Fruit fly (Drosophila melanogaster): ENCODE data around the gene ND-B8.

ND-B8 gene

dm6 chr2L:4464946-4465345 is 10.5 kb downstream of the ND-B8 start, which contains the start of gene FIG4 (continued):
- TF ChIP-seq CG2129 (GFP tag; IDR thresholded peaks at IDR 0.05; ENCODE audit: partially characterized antibody) (peak; percentile 82), grau (tag; optimal IDR thresholded peaks at IDR 0.05) (peak; percentile 10), knrl (GFP tag; IDR thresholded peaks at IDR 0.05; ENCODE audit: partially characterized antibody) (peak; percentile 42; the same call in 2 of the 3 replicates), CG10147 (GFP tag; optimal IDR thresholded peaks at IDR 0.05) (peak; percentile 9), CG34422 (GFP tag; IDR thresholded peaks at IDR 0.05) (peak; percentile 21; the same call in 1 of the 3 replicates), grn (GFP tag; optimal IDR thresholded peaks at IDR 0.05) (no peak), Med (GFP tag) (peak; percentile 45), vnd (GFP tag; IDR thresholded peaks at IDR 0.05; ENCODE audit: partially characterized antibody) (0 out of 3 replicates have a peak, but pooled peaks have one; percentile 23), zen2 (GFP tag; IDR thresholded peaks at IDR 0.05; ENCODE audit: partially characterized antibody) (peak; percentile 89), CG13287 (GFP tag; IDR thresholded peaks at IDR 0.05; ENCODE audit: partially characterized antibody) (peak; percentile 86), hbn (GFP tag; IDR thresholded peaks at IDR 0.05; ENCODE audit: partially characterized antibody) (peak; percentile 83), jumu (GFP tag; optimal IDR thresholded peaks at IDR 0.05) (no peak), CG2120 (GFP tag; optimal IDR thresholded peaks at IDR 0.05) (peak; percentile 1), Gsc (GFP tag; IDR thresholded peaks at IDR 0.05) (no peak), CG6254 (GFP tag; optimal IDR thresholded peaks at IDR 0.05) (peak; percentile 39), en (GFP tag; optimal IDR thresholded peaks at IDR 0.05) (no peak), Sry-δ (GFP tag; optimal IDR thresholded peaks at IDR 0.05) (peak; percentile 36), chinmo (GFP tag; IDR thresholded peaks at IDR 0.05; ENCODE audit: partially characterized antibody) (peak; percentile 58; the same call in 1 of the 4 replicates), Bgb (GFP tag; IDR thresholded peaks at IDR 0.05; ENCODE audit: partially characterized antibody) (peak; percentile 52; the same call in 1 of the 2 replicates), CG1603 (tag; optimal IDR thresholded peaks at IDR 0.05) (peak; percentile 5), sd (tag; optimal IDR thresholded peaks at IDR 0.05) (peak; percentile 68), inv (GFP tag; IDR thresholded peaks at IDR 0.05; ENCODE audit: partially characterized antibody) (peak; percentile 48), Sry-β (GFP tag; optimal IDR thresholded peaks at IDR 0.05) (peak; percentile 90), Nf-YB (GFP tag; optimal IDR thresholded peaks at IDR 0.05) (peak; percentile 7), kni (GFP tag; optimal IDR thresholded peaks at IDR 0.05) (peak; percentile 10), CG34224 (GFP tag; IDR thresholded peaks at IDR 0.05; ENCODE audit: partially characterized antibody) (peak; percentile 87), gcm (GFP tag; optimal IDR thresholded peaks at IDR 0.05) (peak; percentile 14), CG2116 (GFP tag; optimal IDR thresholded peaks at IDR 0.05) (peak; percentile 13), CoRest (tag; optimal IDR thresholded peaks at IDR 0.05) (peak; percentile 20), MESR4 (GFP tag; optimal IDR thresholded peaks at IDR 0.05) (peak; percentile 2), MBD-R2 (GFP tag; IDR thresholded peaks at IDR 0.05) (peak; percentile 89), Dll (GFP tag; IDR thresholded peaks at IDR 0.05; ENCODE audit: partially characterized antibody) (peak; percentile 92), CG16813 (GFP tag; IDR thresholded peaks at IDR 0.05; ENCODE audit: partially characterized antibody) (peak; percentile 64; the same call in 2 of the 3 replicates), unc-4 (GFP tag; IDR thresholded peaks at IDR 0.05; ENCODE audit: partially characterized antibody) (peak; percentile 75), sna (GFP tag; IDR thresholded peaks at IDR 0.05; ENCODE audit: partially characterized antibody) (peak; percentile 84), CrebB (tag; optimal IDR thresholded peaks at IDR 0.05) (peak; percentile 4), onecut (GFP tag; IDR thresholded peaks at IDR 0.05) (no peak), Doc3 (GFP tag; IDR thresholded peaks at IDR 0.05; ENCODE audit: partially characterized antibody) (peak; percentile 91), Scr (GFP tag; IDR thresholded peaks at IDR 0.05; ENCODE audit: partially characterized antibody) (peak; percentile 79), HLH4C (GFP tag; IDR thresholded peaks at IDR 0.05; ENCODE audit: partially characterized antibody) (peak; percentile 60; the same call in 2 of the 3 replicates), pzg (GFP tag; optimal IDR thresholded peaks at IDR 0.05) (peak; percentile 23), gro (GFP tag; optimal IDR thresholded peaks at IDR 0.05) (no peak), Awh (GFP tag; IDR thresholded peaks at IDR 0.05) (no peak), fu2 (GFP tag; optimal IDR thresholded peaks at IDR 0.05) (no peak)
